Worm (Caenorhabditis elegans): ENCODE results near the gene C28D4.5.

C28D4.5 gene

ce11 chrIV:9728376-9728775, 18.3 kb downstream of the C28D4.5 start, which contains the start of gene nhr-100:
Gene nhr-100, plus strand, starts transcription at chrIV:9728676.
- no peak for TF ChIP-seq elt-2 (tag; optimal IDR thresholded peaks at IDR 0.05)
- no peak for TF ChIP-seq che-1 (tag; optimal IDR thresholded peaks at IDR 0.05)
- no peak for TF ChIP-seq ceh-30 (tag; optimal IDR thresholded peaks at IDR 0.05)
- TF ChIP-seq ceh-48 (tag; optimal IDR thresholded peaks at IDR 0.05), result no peak
- no peak for TF ChIP-seq ceh-31 (tag; optimal IDR thresholded peaks at IDR 0.05)
- no peak for TF ChIP-seq hlh-13 (GFP tag; optimal IDR thresholded peaks at IDR 0.05)
- no peak for TF ChIP-seq madf-2 (tag; optimal IDR thresholded peaks at IDR 0.05)
- TF ChIP-seq ceh-18 (tag; optimal IDR thresholded peaks at IDR 0.05), result no peak
- no peak for TF ChIP-seq rnt-1 (tag; optimal IDR thresholded peaks at IDR 0.05)
- no peak for TF ChIP-seq gmeb-2 (tag; optimal IDR thresholded peaks at IDR 0.05)
- no peak for TF ChIP-seq K09A11.1 (tag; optimal IDR thresholded peaks at IDR 0.05; ENCODE audit: insufficient read depth)

DNA sequence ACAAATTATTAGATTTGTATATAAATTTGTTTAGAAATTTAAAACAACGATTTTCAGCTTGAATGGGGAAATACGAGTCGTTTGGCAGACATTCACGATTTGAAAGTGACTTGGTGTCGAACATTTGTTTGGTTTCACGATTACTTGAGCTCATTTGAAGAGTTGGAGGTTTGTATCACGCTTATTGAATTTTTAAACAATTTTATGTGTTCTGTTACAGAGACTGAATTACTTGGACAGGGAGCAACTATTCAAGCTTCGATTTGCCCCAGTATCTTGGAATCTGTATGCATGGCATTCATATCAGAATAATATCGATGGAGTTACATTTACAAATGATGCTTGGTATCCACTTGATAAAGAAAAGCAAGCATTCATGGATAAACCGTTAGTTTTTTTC, 19.4 kb downstream of the C28D4.5 start:
- no peak for TF ChIP-seq rnt-1 (tag; optimal IDR thresholded peaks at IDR 0.05)
- no peak for TF ChIP-seq ztf-16 (tag; optimal IDR thresholded peaks at IDR 0.05)
- no peak for TF ChIP-seq K02D7.2 (tag; optimal IDR thresholded peaks at IDR 0.05)

- no peak for TF ChIP-seq K02D7.2 (tag; optimal IDR thresholded peaks at IDR 0.05)
- no peak for TF ChIP-seq K09A11.1 (tag; optimal IDR thresholded peaks at IDR 0.05; ENCODE audit: insufficient read depth)
- TF ChIP-seq ceh-48 (tag; optimal IDR thresholded peaks at IDR 0.05), result no peak
- no peak for TF ChIP-seq unc-55 (GFP tag; optimal IDR thresholded peaks at IDR 0.05)
- no peak for TF ChIP-seq pat-9 (tag; optimal IDR thresholded peaks at IDR 0.05)
- TF ChIP-seq unc-86 (tag; optimal IDR thresholded peaks at IDR 0.05), result no peak
- no peak for TF ChIP-seq elt-2 (tag; optimal IDR thresholded peaks at IDR 0.05)
- TF ChIP-seq ceh-19 (GFP tag; optimal IDR thresholded peaks at IDR 0.05), result no peak
- TF ChIP-seq ceh-14 (tag; optimal IDR thresholded peaks at IDR 0.05), result no peak
- TF ChIP-seq hlh-13 (GFP tag; optimal IDR thresholded peaks at IDR 0.05), result no peak
- TF ChIP-seq C38D4.7 (GFP tag; optimal IDR thresholded peaks at IDR 0.05), result no peak
- TF ChIP-seq ceh-34 (tag; optimal IDR thresholded peaks at IDR 0.05), result no peak
Measured at ce11 chrIV:9725468-9725985, 21.1 kb downstream of the C28D4.5 start.

DNA sequence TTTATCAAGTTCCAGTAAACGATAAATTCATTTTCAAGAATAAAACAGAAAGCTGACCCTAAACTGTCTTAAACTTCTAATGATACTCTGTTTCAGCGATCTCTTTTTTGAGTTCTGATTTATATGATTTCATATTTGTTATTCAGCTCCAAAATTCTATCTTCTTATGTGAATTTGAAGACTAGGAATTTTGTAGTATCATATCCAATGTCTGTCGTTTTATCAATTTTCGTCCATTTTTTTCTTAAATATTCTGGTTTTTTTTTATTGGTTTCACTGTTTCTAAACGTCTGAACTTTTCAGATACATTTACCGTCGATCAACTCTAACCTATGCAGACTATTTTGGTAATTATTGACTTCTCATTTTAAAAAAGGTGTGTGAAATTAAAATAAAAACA, 21.7 kb downstream of the C28D4.5 start, which contains the start of the genes nhr-138 and C28D4.18:
Gene nhr-138 (plus strand): TSS at position 304 of the 400 bp plus-strand sequence.
Gene C28D4.18 (plus strand): TSS at position 333 of the 400 bp plus-strand sequence.
- no peak for TF ChIP-seq ceh-31 (tag; optimal IDR thresholded peaks at IDR 0.05)
- no peak for TF ChIP-seq hlh-6 (tag; optimal IDR thresholded peaks at IDR 0.05)
- TF ChIP-seq madf-2 (tag; optimal IDR thresholded peaks at IDR 0.05), result no peak
- TF ChIP-seq ztf-16 (tag; optimal IDR thresholded peaks at IDR 0.05), result no peak
- TF ChIP-seq pros-1 (tag; optimal IDR thresholded peaks at IDR 0.05), result no peak
- no peak for TF ChIP-seq ceh-18 (tag; optimal IDR thresholded peaks at IDR 0.05)
- TF ChIP-seq ceh-9 (tag; optimal IDR thresholded peaks at IDR 0.05), result no peak
- TF ChIP-seq unc-55 (GFP tag; optimal IDR thresholded peaks at IDR 0.05), result no peak
- no peak for TF ChIP-seq hlh-8 (tag; optimal IDR thresholded peaks at IDR 0.05)
- TF ChIP-seq ceh-48 (tag; optimal IDR thresholded peaks at IDR 0.05), result no peak
- no peak for TF ChIP-seq nhr-232 (tag; optimal IDR thresholded peaks at IDR 0.05)
- no peak for TF ChIP-seq ceh-14 (tag; optimal IDR thresholded peaks at IDR 0.05)
- TF ChIP-seq elt-4 (tag; optimal IDR thresholded peaks at IDR 0.05), result no peak
- no peak for TF ChIP-seq mec-3 (tag; optimal IDR thresholded peaks at IDR 0.05; ENCODE audit: borderline replicate concordance)
- TF ChIP-seq ceh-2 (tag; optimal IDR thresholded peaks at IDR 0.05), result no peak
- TF ChIP-seq C38D4.7 (GFP tag; optimal IDR thresholded peaks at IDR 0.05), result no peak
- TF ChIP-seq sox-4 (tag; optimal IDR thresholded peaks at IDR 0.05), result no peak
- no peak for TF ChIP-seq C08G9.2 (tag; optimal IDR thresholded peaks at IDR 0.05)
- TF ChIP-seq unc-3 (GFP tag; conservative IDR thresholded peaks at IDR 0.05), result no peak
- no peak for TF ChIP-seq unc-3 (tag; optimal IDR thresholded peaks at IDR 0.05)

DNA sequence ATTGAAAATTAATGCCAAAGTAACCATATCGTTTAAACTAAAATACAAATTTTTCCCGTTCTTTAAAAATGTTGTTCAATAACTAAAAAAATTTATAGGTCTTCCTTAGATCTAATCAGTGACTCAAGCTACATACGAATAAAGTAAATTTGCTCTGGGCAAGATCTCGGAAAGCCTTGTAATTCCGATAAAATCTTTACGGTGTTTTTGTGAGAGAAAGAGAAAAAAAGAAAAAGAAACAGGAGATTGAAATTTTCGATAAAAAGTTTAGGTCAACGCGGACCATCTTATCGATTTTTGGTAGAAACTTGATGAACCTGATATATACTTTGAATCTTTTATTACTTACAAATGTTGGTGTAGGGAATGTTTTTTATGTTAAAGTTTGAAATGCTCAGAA, 23.5 kb downstream of the C28D4.5 start:
- no peak for TF ChIP-seq ceh-6 (GFP tag; optimal IDR thresholded peaks at IDR 0.05)
- TF ChIP-seq hlh-6 (tag; optimal IDR thresholded peaks at IDR 0.05), result no peak
- no peak for TF ChIP-seq sdc-2 (tag; optimal IDR thresholded peaks at IDR 0.05)
- no peak for TF ChIP-seq T23F11.4 (GFP tag; optimal IDR thresholded peaks at IDR 0.05)
- TF ChIP-seq syd-9 (tag; optimal IDR thresholded peaks at IDR 0.05), result no peak
- TF ChIP-seq tbx-7 (tag; optimal IDR thresholded peaks at IDR 0.05), result no peak
- no peak for TF ChIP-seq unc-86 (tag; optimal IDR thresholded peaks at IDR 0.05)
- TF ChIP-seq lin-11 (tag; optimal IDR thresholded peaks at IDR 0.05), result no peak
- no peak for TF ChIP-seq dmd-4 (tag; optimal IDR thresholded peaks at IDR 0.05; ENCODE audit: borderline replicate concordance)
- no peak for TF ChIP-seq pha-4 (tag; optimal IDR thresholded peaks at IDR 0.05)
- TF ChIP-seq nfya-1 (tag; optimal IDR thresholded peaks at IDR 0.05), result no peak
- TF ChIP-seq ceh-24 (tag; optimal IDR thresholded peaks at IDR 0.05), result no peak
- TF ChIP-seq hlh-13 (GFP tag; optimal IDR thresholded peaks at IDR 0.05), result no peak

Measured in whole organism, late embryonic.